Worm (Caenorhabditis elegans): Measurements from ENCODE around the gene F54D12.1.

DNA sequence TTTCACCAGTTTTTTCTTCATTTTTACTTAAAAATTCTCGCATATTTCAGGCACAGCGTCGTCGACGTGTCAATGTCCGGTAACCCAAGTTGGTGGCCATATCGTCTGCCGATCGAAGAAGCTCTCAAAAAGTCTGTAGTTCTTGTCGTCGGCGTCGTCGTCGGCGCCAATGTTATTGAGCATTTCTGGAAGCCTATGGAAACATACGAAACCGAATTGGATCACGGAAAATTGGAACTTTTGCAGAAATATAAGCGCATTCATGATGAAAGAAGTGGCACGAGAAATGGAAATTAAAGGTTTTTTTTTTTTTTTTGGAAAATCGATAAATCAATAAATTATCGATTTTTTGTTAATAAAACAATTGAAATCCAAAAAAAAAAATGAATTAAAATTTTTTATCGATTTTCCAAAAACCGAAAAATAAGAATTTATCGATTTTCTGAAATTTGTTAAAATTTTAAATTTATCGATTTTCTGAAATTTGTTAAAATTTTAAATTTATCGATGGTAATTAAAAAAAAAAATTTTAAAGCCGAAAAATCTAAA lies 12.2 kb downstream of the F54D12.1 start, which contains the start of gene alkb-1:
- peak in 1 of 2 experiments; percentile 29 for TF ChIP-seq unc-62 (GFP tag; optimal IDR thresholded peaks at IDR 0.05 in 1 of 2)
- TF ChIP-seq unc-62 (tag; optimal IDR thresholded peaks at IDR 0.05), result no peak
- TF ChIP-seq ceh-32 (tag; optimal IDR thresholded peaks at IDR 0.05; ENCODE audit: poor library complexity), result no peak
- no peak for TF ChIP-seq hmg-1.1 (GFP tag; IDR thresholded peaks at IDR 0.05)
- no peak for TF ChIP-seq ceh-20 (GFP tag; IDR thresholded peaks at IDR 0.05)
- TF ChIP-seq nhr-237 (tag; optimal IDR thresholded peaks at IDR 0.05), result no peak

All from whole organism, L4 larva.